Worm (Caenorhabditis elegans) whole organism, early embryonic: Measurements from ENCODE around the gene ZC204.14.

Experiments
- B0310.2 ChIP-seq: sonication (generic microtip); optimal IDR thresholded peaks from 2 replicates; lab custom pipeline; 2016; ENCODE audit warnings: mild to moderate bottlenecking, missing genetic modification characterization, missing compliant biosample characterization
- F13C5.2 ChIP-seq: sonication (generic microtip); optimal IDR thresholded peaks from 2 replicates; lab custom pipeline; 2017; ENCODE audit warnings: mild to moderate bottlenecking, missing genetic modification characterization, inconsistent platforms, missing compliant biosample characterization
- aly-1 ChIP-seq: sonication (generic microtip); optimal IDR thresholded peaks from 2 replicates; lab custom pipeline; 2016; ENCODE audit warnings: missing genetic modification characterization, missing compliant biosample characterization
- ama-1 ChIP-seq: fragments of 150-350 bp; optimal IDR thresholded peaks from 2 replicates; lab custom pipeline; 2014
- ceh-13 ChIP-seq: fragments of 200-800 bp; sonication (Bioruptor generic); optimal IDR thresholded peaks from 2 replicates; lab custom pipeline; 2018; ENCODE audit warnings: mild to moderate bottlenecking, missing genetic modification characterization, missing compliant biosample characterization
- ceh-36 ChIP-seq: sonication (generic microtip); optimal IDR thresholded peaks from 2 replicates; lab custom pipeline; 2016; ENCODE audit warnings: missing genetic modification characterization, inconsistent platforms, missing compliant biosample characterization
- ets-7 ChIP-seq: sonication (generic microtip); optimal IDR thresholded peaks from 2 replicates; lab custom pipeline; 2016; ENCODE audit warnings: missing genotype, missing genetic modification characterization, missing compliant biosample characterization
- flt-1 ChIP-seq: fragments of 200-800 bp; sonication (Bioruptor generic); IDR thresholded peaks from 2 replicates; pipeline ENCODE4 v1.3.6; 2022; ENCODE audit warnings: missing genetic modification characterization, missing compliant biosample characterization
- hmbx-1 ChIP-seq: sonication (generic microtip); optimal IDR thresholded peaks from 2 replicates; lab custom pipeline; 2016; ENCODE audit warnings: mild to moderate bottlenecking, missing genetic modification characterization, missing compliant biosample characterization
- hmg-4 ChIP-seq: fragments of 200-800 bp; sonication (Bioruptor generic); optimal IDR thresholded peaks from 2 replicates; lab custom pipeline; 2018; ENCODE audit warnings: mild to moderate bottlenecking, missing genetic modification characterization, missing compliant biosample characterization
- hnd-1 ChIP-seq: sonication (generic microtip); optimal IDR thresholded peaks from 2 replicates; lab custom pipeline; 2016; ENCODE audit warnings: missing genetic modification characterization, missing compliant biosample characterization
- pes-1 ChIP-seq: fragments of 200-800 bp; sonication (Bioruptor generic); IDR thresholded peaks from 2 replicates; pipeline ENCODE4 v1.3.6; 2022; ENCODE audit warnings: missing genetic modification reagents, missing genetic modification characterization, missing compliant biosample characterization
- scrt-1 ChIP-seq: fragments of 200-800 bp; sonication (Bioruptor generic); IDR thresholded peaks from 2 replicates; pipeline ENCODE4 v1.3.6; 2022; ENCODE audit warnings: missing genetic modification characterization, missing compliant biosample characterization
- sea-1 ChIP-seq: fragments of 200-800 bp; sonication (Bioruptor generic); conservative IDR thresholded peaks from 2 replicates; pipeline ENCODE4 v1.3.6; 2022; ENCODE audit warnings: missing genetic modification characterization, missing compliant biosample characterization
- tbx-11 ChIP-seq: fragments of 200-800 bp; sonication (Bioruptor generic); IDR thresholded peaks from 2 replicates; pipeline ENCODE4 v1.3.6; 2022; ENCODE audit warnings: missing genetic modification characterization, missing compliant biosample characterization
- tbx-37 ChIP-seq: fragments of 200-800 bp; sonication (Bioruptor generic); conservative IDR thresholded peaks from 2 replicates; pipeline ENCODE4 v1.3.6; 2022; ENCODE audit warnings: missing genetic modification reagents, missing genetic modification characterization, missing compliant biosample characterization
- tra-4 ChIP-seq: sonication (generic microtip); optimal IDR thresholded peaks from 2 replicates; lab custom pipeline; 2017; ENCODE audit warnings: missing genetic modification characterization, missing compliant biosample characterization

Gene ZC204.14

ce11 chrII:1654917-1655316 lies 7.8 kb downstream of the ZC204.14 start, which contains the start of gene btb-12:
btb-12 (plus strand) TSS chrII:1655217.
- TF ChIP-seq ama-1 (lab: Kevin White, UChicago) (no peak), hnd-1 (no peak), ceh-36 (no peak), B0310.2 (no peak), tra-4 (tag; lab: Kevin White, UChicago) (no peak), tbx-11 (GFP tag; lab: Robert Waterston, UW) (no peak), ceh-13 (GFP tag; lab: Kevin White, UChicago) (no peak), ets-7 (tag; lab: Kevin White, UChicago) (no peak), tbx-37 (GFP tag; lab: Robert Waterston, UW) (no peak), pes-1 (GFP tag; lab: Robert Waterston, UW) (no peak), sea-1 (no peak), aly-1 (tag; lab: Kevin White, UChicago) (no peak)

ce11 chrII:1653397-1653796 lies 9.4 kb downstream of the ZC204.14 start, which contains the start of gene fbxb-15:
fbxb-15 (minus strand) TSS chrII:1653497.
- no peak for TF ChIP-seq aly-1 (tag; lab: Kevin White, UChicago)
- no peak for TF ChIP-seq B0310.2
- TF ChIP-seq F13C5.2 (tag; lab: Kevin White, UChicago), result no peak
- no peak for TF ChIP-seq ama-1 (lab: Kevin White, UChicago)
- TF ChIP-seq flt-1 (GFP tag; lab: Robert Waterston, UW), result no peak

ce11 chrII:1651804-1652203 lies 10.9 kb downstream of the ZC204.14 start, which contains the start of gene fbxb-16:
fbxb-16 (minus strand) TSS chrII:1651904.
- TF ChIP-seq pes-1 (GFP tag; lab: Robert Waterston, UW) (no peak), tbx-11 (GFP tag; lab: Robert Waterston, UW) (no peak), tbx-37 (GFP tag; lab: Robert Waterston, UW) (no peak), ama-1 (lab: Kevin White, UChicago) (no peak), sea-1 (no peak), hmg-4 (GFP tag; lab: Kevin White, UChicago) (no peak), hnd-1 (no peak), ceh-36 (no peak), flt-1 (GFP tag; lab: Robert Waterston, UW) (no peak), aly-1 (tag; lab: Kevin White, UChicago) (no peak), hmbx-1 (tag; lab: Kevin White, UChicago) (no peak), ets-7 (tag; lab: Kevin White, UChicago) (no peak), tra-4 (tag; lab: Kevin White, UChicago) (no peak), ceh-13 (GFP tag; lab: Kevin White, UChicago) (no peak), B0310.2 (no peak), scrt-1 (GFP tag; lab: Robert Waterston, UW) (no peak)

ce11 chrII:1650502-1650901 lies 12.2 kb downstream of the ZC204.14 start, which contains the start of gene fbxb-20:
fbxb-20 (minus strand) TSS chrII:1650602.
- TF ChIP-seq hnd-1 (no peak), ceh-36 (no peak), ama-1 (lab: Kevin White, UChicago) (no peak), hmg-4 (GFP tag; lab: Kevin White, UChicago) (no peak), F13C5.2 (tag; lab: Kevin White, UChicago) (no peak), ceh-13 (GFP tag; lab: Kevin White, UChicago) (no peak), B0310.2 (no peak), aly-1 (tag; lab: Kevin White, UChicago) (no peak), pes-1 (GFP tag; lab: Robert Waterston, UW) (no peak), tbx-37 (GFP tag; lab: Robert Waterston, UW) (no peak), sea-1 (no peak), flt-1 (GFP tag; lab: Robert Waterston, UW) (no peak), tra-4 (tag; lab: Kevin White, UChicago) (no peak), scrt-1 (GFP tag; lab: Robert Waterston, UW) (no peak), tbx-11 (GFP tag; lab: Robert Waterston, UW) (no peak), hmbx-1 (tag; lab: Kevin White, UChicago) (no peak), ets-7 (tag; lab: Kevin White, UChicago) (no peak)

ce11 chrII:1648768-1649167 lies 14.0 kb downstream of the ZC204.14 start, which contains the start of gene fbxb-21:
fbxb-21 (minus strand) TSS chrII:1648868.
- TF ChIP-seq hnd-1 (no peak), scrt-1 (GFP tag; lab: Robert Waterston, UW) (no peak), ceh-13 (GFP tag; lab: Kevin White, UChicago) (no peak), pes-1 (GFP tag; lab: Robert Waterston, UW) (no peak), tbx-37 (GFP tag; lab: Robert Waterston, UW) (no peak), ceh-36 (no peak)

- no peak for TF ChIP-seq aly-1 (tag; lab: Kevin White, UChicago)
- no peak for TF ChIP-seq F13C5.2 (tag; lab: Kevin White, UChicago)
- TF ChIP-seq tbx-37 (GFP tag; lab: Robert Waterston, UW), result no peak
- no peak for TF ChIP-seq sea-1
- TF ChIP-seq ceh-13 (GFP tag; lab: Kevin White, UChicago), result no peak
- TF ChIP-seq hmg-4 (GFP tag; lab: Kevin White, UChicago), result no peak
- no peak for TF ChIP-seq ceh-36
These were observed 16.6 kb downstream of the ZC204.14 start, which contains the start of gene ZC204.17 for ce11 chrII:1646199-1646598. ZC204.17 (minus strand) TSS chrII:1646299.

ce11 chrII:1644777-1645348 lies 17.9 kb downstream of the ZC204.14 start, which contains the start of gene ZC204.6:
ZC204.6 (minus strand) TSS chrII:1644827.
- TF ChIP-seq ceh-36 (no peak), sea-1 (no peak)

- TF ChIP-seq flt-1 (GFP tag; lab: Robert Waterston, UW) (no peak), hmg-4 (GFP tag; lab: Kevin White, UChicago) (no peak), pes-1 (GFP tag; lab: Robert Waterston, UW) (no peak), F13C5.2 (tag; lab: Kevin White, UChicago) (no peak), aly-1 (tag; lab: Kevin White, UChicago) (no peak)
These were observed 22.3 kb downstream of the ZC204.14 start, which contains the start of gene srh-72 for ce11 chrII:1640496-1640895. srh-72 (minus strand) TSS chrII:1640596.
